Fruit fly (Drosophila melanogaster) S2 (cell line): ENCODE measurements around the gene CG14330.

Experiments
- CG8478 ChIP-seq: fragments of >200 bp; optimal IDR thresholded peaks from 2 replicates; lab custom pipeline; 2018
- CTCF ChIP-seq, 2 experiments: fragments of >200 bp; optimal IDR thresholded peaks; 2 replicates each; lab custom pipeline; 2018

- TF ChIP-seq CG8478: no peak
- no peak for TF ChIP-seq CTCF (optimal IDR thresholded peaks at IDR 0.05; lab: Kevin White, UChicago)
These were observed 14.4 kb upstream of the CG14330 start for dm6 chr3R:17471007-17471406.
